Worm (Caenorhabditis elegans): ENCODE measurements around the gene srab-26.

ce11 chrV:9853801-9854200 is 25.5 kb downstream of the srab-26 start:
- no peak for TF ChIP-seq elt-1 (tag; optimal IDR thresholded peaks at IDR 0.05; ENCODE audit: borderline replicate concordance, insufficient read depth)
- TF ChIP-seq sptf-1 (tag; optimal IDR thresholded peaks at IDR 0.05): no peak

Measured in whole organism, mixed stage, embryonic.